Fruit fly (Drosophila melanogaster): ENCODE results near the gene CG17991.

The CG17991 gene

dm6 chr3R:27240967-27241366 is at the start of gene CG17991:
Gene CG17991, plus strand, starts transcription at chr3R:27241267.
- TF ChIP-seq rn (GFP tag; IDR thresholded peaks at IDR 0.05) (no peak), CG17806 (tag; optimal IDR thresholded peaks at IDR 0.05) (no peak), gl (tag; optimal IDR thresholded peaks at IDR 0.05) (no peak), CG10348 (GFP tag; IDR thresholded peaks at IDR 0.05) (no peak), fd96Ca (GFP tag; IDR thresholded peaks at IDR 0.05) (no peak), CG15710 (tag; optimal IDR thresholded peaks at IDR 0.05) (no peak), Ets98B (GFP tag; IDR thresholded peaks at IDR 0.05) (no peak), Pif1A (GFP tag; optimal IDR thresholded peaks at IDR 0.05) (no peak)

dm6 chr3R:27193079-27193478 is 48.0 kb upstream of the CG17991 start:
- TF ChIP-seq CG8301 (tag; optimal IDR thresholded peaks at IDR 0.05) = peak; percentile 58
- no peak for TF ChIP-seq CG10348 (GFP tag; IDR thresholded peaks at IDR 0.05)
- no peak for TF ChIP-seq Snoo (tag; optimal IDR thresholded peaks at IDR 0.05)
- peak; percentile 47 for TF ChIP-seq CG17806 (tag; optimal IDR thresholded peaks at IDR 0.05)
- TF ChIP-seq Pif1B (GFP tag; optimal IDR thresholded peaks at IDR 0.05) = no peak
- no peak for TF ChIP-seq fd96Ca (GFP tag; IDR thresholded peaks at IDR 0.05)
- peak; percentile 23 for TF ChIP-seq CG34367 (tag; optimal IDR thresholded peaks at IDR 0.05)
- peak; percentile 17; the same call in 1 of the 2 replicates for TF ChIP-seq Ets98B (GFP tag; IDR thresholded peaks at IDR 0.05)
- peak; percentile 62 for TF ChIP-seq CG14655 (GFP tag; optimal IDR thresholded peaks at IDR 0.05)
- TF ChIP-seq CG4496 (GFP tag; IDR thresholded peaks at IDR 0.05) = peak; percentile 77
- peak; percentile 22 for TF ChIP-seq CG9948 (tag; optimal IDR thresholded peaks at IDR 0.05)
- TF ChIP-seq CG8159 (tag; optimal IDR thresholded peaks at IDR 0.05) = peak; percentile 35
- TF ChIP-seq D1 (tag; optimal IDR thresholded peaks at IDR 0.05) = no peak
- no peak for TF ChIP-seq CG12605 (GFP tag; IDR thresholded peaks at IDR 0.05)
- peak; percentile 46; the same call in 1 of the 2 replicates for TF ChIP-seq CG32121 (GFP tag; IDR thresholded peaks at IDR 0.05)
- TF ChIP-seq Pif1A (GFP tag; optimal IDR thresholded peaks at IDR 0.05) = no peak
- no peak for TF ChIP-seq EcR (GFP tag; optimal IDR thresholded peaks at IDR 0.05)
- peak; percentile 41 for TF ChIP-seq CG15710 (tag; optimal IDR thresholded peaks at IDR 0.05)
- TF ChIP-seq rn (GFP tag; IDR thresholded peaks at IDR 0.05) = 0 out of 2 replicates have a peak, but pooled peaks have one; percentile 21

- no peak for TF ChIP-seq rn (GFP tag; IDR thresholded peaks at IDR 0.05)
- peak; percentile 14 for TF ChIP-seq gl (tag; optimal IDR thresholded peaks at IDR 0.05)
- TF ChIP-seq EcR (GFP tag; optimal IDR thresholded peaks at IDR 0.05) = peak; percentile 28
- TF ChIP-seq CG13204 (GFP tag; optimal IDR thresholded peaks at IDR 0.05) = peak; percentile 35
- TF ChIP-seq Snoo (tag; optimal IDR thresholded peaks at IDR 0.05) = peak; percentile 31
- TF ChIP-seq CG10348 (GFP tag; IDR thresholded peaks at IDR 0.05) = no peak
- TF ChIP-seq Ets98B (GFP tag; IDR thresholded peaks at IDR 0.05) = peak; percentile 40; the same call in 1 of the 2 replicates
- peak; percentile 10 for TF ChIP-seq Pif1B (GFP tag; optimal IDR thresholded peaks at IDR 0.05)
- 0 out of 2 replicates have a peak, but pooled peaks have one; percentile 27 for TF ChIP-seq CG32121 (GFP tag; IDR thresholded peaks at IDR 0.05)
- TF ChIP-seq fd96Ca (GFP tag; IDR thresholded peaks at IDR 0.05) = 0 out of 3 replicates have a peak, but pooled peaks have one; percentile 37
These were observed 47.0 kb upstream of the CG17991 start, which contains the start of gene Ser for dm6 chr3R:27194106-27194505. Gene Ser, minus strand, starts transcription at chr3R:27194267.

dm6 chr3R:27196866-27197265 is 44.2 kb upstream of the CG17991 start:
- no peak for TF ChIP-seq Pif1B (GFP tag; optimal IDR thresholded peaks at IDR 0.05)
- TF ChIP-seq CG17806 (tag; optimal IDR thresholded peaks at IDR 0.05) = no peak
- no peak for TF ChIP-seq CG34367 (tag; optimal IDR thresholded peaks at IDR 0.05)
- no peak for TF ChIP-seq CG32121 (GFP tag; IDR thresholded peaks at IDR 0.05)
- TF ChIP-seq fd96Ca (GFP tag; IDR thresholded peaks at IDR 0.05) = no peak
- no peak for TF ChIP-seq CG4496 (GFP tag; IDR thresholded peaks at IDR 0.05)
- TF ChIP-seq Ets98B (GFP tag; IDR thresholded peaks at IDR 0.05) = no peak

- TF ChIP-seq Pif1A (GFP tag; optimal IDR thresholded peaks at IDR 0.05) = peak; percentile 46
- TF ChIP-seq CG34367 (tag; optimal IDR thresholded peaks at IDR 0.05) = peak; percentile 15
- peak; percentile 50 for TF ChIP-seq CG14655 (GFP tag; optimal IDR thresholded peaks at IDR 0.05)
- peak; percentile 68 for TF ChIP-seq CG8159 (tag; optimal IDR thresholded peaks at IDR 0.05)
- TF ChIP-seq EcR (GFP tag; optimal IDR thresholded peaks at IDR 0.05) = no peak
- TF ChIP-seq CG8301 (tag; optimal IDR thresholded peaks at IDR 0.05) = peak; percentile 30
- no peak for TF ChIP-seq fd96Ca (GFP tag; IDR thresholded peaks at IDR 0.05)
- TF ChIP-seq CG15710 (tag; optimal IDR thresholded peaks at IDR 0.05) = peak; percentile 34
- peak; percentile 63 for TF ChIP-seq CG17806 (tag; optimal IDR thresholded peaks at IDR 0.05)
- TF ChIP-seq CG9948 (tag; optimal IDR thresholded peaks at IDR 0.05) = peak; percentile 67
- TF ChIP-seq CG13204 (GFP tag; optimal IDR thresholded peaks at IDR 0.05) = no peak
- TF ChIP-seq CG4496 (GFP tag; IDR thresholded peaks at IDR 0.05) = no peak
These were observed 43.5 kb upstream of the CG17991 start for dm6 chr3R:27197581-27197980.

dm6 chr3R:27198883-27199780 is 41.9 kb upstream of the CG17991 start:
- TF ChIP-seq CG8159 (tag; optimal IDR thresholded peaks at IDR 0.05) (peak; percentile 78), Pif1B (GFP tag; optimal IDR thresholded peaks at IDR 0.05) (no peak), CG10348 (GFP tag; IDR thresholded peaks at IDR 0.05) (no peak), Snoo (tag; optimal IDR thresholded peaks at IDR 0.05) (no peak), CG15710 (tag; optimal IDR thresholded peaks at IDR 0.05) (peak; percentile 79), CG17806 (tag; optimal IDR thresholded peaks at IDR 0.05) (peak; percentile 43), CG34367 (tag; optimal IDR thresholded peaks at IDR 0.05) (peak; percentile 11), CG13204 (GFP tag; optimal IDR thresholded peaks at IDR 0.05) (peak; percentile 10), CG9948 (tag; optimal IDR thresholded peaks at IDR 0.05) (peak; percentile 46)

Data from whole organism, pupa.